Worm (Caenorhabditis elegans) whole organism, mixed stage, embryonic: ENCODE results near the gene ZC302.3.

Experiments
- ceh-43 ChIP-seq: fragments of 200-800 bp; sonication (Bioruptor generic); optimal IDR thresholded peaks from 2 replicates; lab custom pipeline; 2018; ENCODE audit warnings: mild to moderate bottlenecking, missing genetic modification characterization, moderate library complexity, missing compliant biosample characterization
- mep-1 ChIP-seq: fragments of 150-350 bp; optimal IDR thresholded peaks from 2 replicates; lab custom pipeline; 2017; ENCODE audit warnings: missing biosample characterization, missing genetic modification reagents, missing genetic modification characterization, inconsistent platforms
- snpc-4 ChIP-seq: fragments of 150-350 bp; optimal IDR thresholded peaks from 2 replicates; lab custom pipeline; 2014; ENCODE audit warnings: missing biosample characterization, missing genetic modification characterization
- unc-39 ChIP-seq: fragments of 150-350 bp; optimal IDR thresholded peaks from 2 replicates; lab custom pipeline; 2014; ENCODE audit warnings: missing biosample characterization, missing genetic modification characterization
- unc-62 ChIP-seq: fragments of 150-350 bp; optimal IDR thresholded peaks from 2 replicates; lab custom pipeline; 2014; ENCODE audit warnings: missing biosample characterization, missing genetic modification reagents, missing genetic modification characterization

ce11 chrV:10695181-10695580 lies 46.1 kb downstream of the ZC302.3 start, which contains the start of gene C05A2.4:
- TF ChIP-seq ceh-43 (GFP tag; lab: Kevin White, UChicago), result no peak
- TF ChIP-seq unc-39 (tag; lab: Kevin White, UChicago), result no peak
- no peak for TF ChIP-seq mep-1 (tag; lab: Kevin White, UChicago)
- TF ChIP-seq snpc-4 (tag; lab: Kevin White, UChicago), result no peak
- no peak for TF ChIP-seq unc-62 (GFP tag; lab: Kevin White, UChicago)
